Worm (Caenorhabditis elegans) whole organism, late embryonic: Measurements from ENCODE around the gene fbxa-82.
A peak's percentile ranks its signal among the peaks of the same experiment; 100 is the strongest.

Source experiments
- K02D7.2 ChIP-seq: sonication (generic microtip); optimal IDR thresholded peaks from 2 replicates; lab custom pipeline; 2017; ENCODE audit warnings: mild to moderate bottlenecking, missing genetic modification characterization, missing compliant biosample characterization
- K09A11.1 ChIP-seq: sonication (generic microtip); optimal IDR thresholded peaks from 2 replicates; lab custom pipeline; 2017; ENCODE audit warnings: antibody characterized with exemption, mild to moderate bottlenecking, missing genetic modification characterization, missing compliant biosample characterization; ENCODE audit not compliant: insufficient read depth
- Y22D7AL.16 ChIP-seq: sonication (generic microtip); optimal IDR thresholded peaks from 2 replicates; lab custom pipeline; 2016; ENCODE audit warnings: missing genetic modification characterization, missing compliant biosample characterization
- ceh-14 ChIP-seq: sonication (generic microtip); optimal IDR thresholded peaks from 2 replicates; lab custom pipeline; 2016; ENCODE audit warnings: missing genotype, missing genetic modification characterization, missing compliant biosample characterization
- ceh-19 ChIP-seq: fragments of 200-800 bp; sonication (Bioruptor generic); optimal IDR thresholded peaks from 2 replicates; lab custom pipeline; 2018; ENCODE audit warnings: mild to moderate bottlenecking, missing genetic modification characterization, missing compliant biosample characterization
- ceh-24 ChIP-seq: sonication (generic microtip); optimal IDR thresholded peaks from 2 replicates; lab custom pipeline; 2016; ENCODE audit warnings: mild to moderate bottlenecking, missing genetic modification characterization, missing compliant biosample characterization
- ceh-31 ChIP-seq: sonication (generic microtip); optimal IDR thresholded peaks from 2 replicates; lab custom pipeline; 2016; ENCODE audit warnings: missing genetic modification characterization, missing compliant biosample characterization
- ceh-34 ChIP-seq: sonication (generic microtip); optimal IDR thresholded peaks from 2 replicates; lab custom pipeline; 2016; ENCODE audit warnings: mild to moderate bottlenecking, missing genetic modification characterization, missing compliant biosample characterization
- ceh-45 ChIP-seq: fragments of 200-800 bp; sonication (Bioruptor generic); IDR thresholded peaks from 2 replicates; pipeline ENCODE4 v1.3.6; 2022; ENCODE audit warnings: missing genetic modification reagents, missing genetic modification characterization, missing compliant biosample characterization
- ceh-48 ChIP-seq: sonication (generic microtip); optimal IDR thresholded peaks from 2 replicates; lab custom pipeline; 2016; ENCODE audit warnings: missing genetic modification characterization, inconsistent platforms, missing compliant biosample characterization
- dmd-4 ChIP-seq: sonication (generic microtip); optimal IDR thresholded peaks from 2 replicates; lab custom pipeline; 2016; ENCODE audit warnings: borderline replicate concordance, missing genetic modification characterization, missing compliant biosample characterization
- dve-1 ChIP-seq: sonication (generic microtip); optimal IDR thresholded peaks from 2 replicates; lab custom pipeline; 2017; ENCODE audit warnings: antibody characterized with exemption, mild to moderate bottlenecking, missing genetic modification characterization, missing compliant biosample characterization
- ets-4 ChIP-seq: sonication (generic microtip); optimal IDR thresholded peaks from 2 replicates; lab custom pipeline; 2016; ENCODE audit warnings: missing genetic modification characterization, missing compliant biosample characterization
- eyg-1 ChIP-seq: sonication (generic microtip); optimal IDR thresholded peaks from 2 replicates; lab custom pipeline; 2016; ENCODE audit warnings: missing genotype, missing genetic modification characterization, missing compliant biosample characterization
- fax-1 ChIP-seq: sonication (generic microtip); optimal IDR thresholded peaks from 2 replicates; lab custom pipeline; 2016; ENCODE audit warnings: missing genotype, missing genetic modification characterization, missing compliant biosample characterization
- hlh-15 ChIP-seq: sonication (generic microtip); optimal IDR thresholded peaks from 2 replicates; lab custom pipeline; 2016; ENCODE audit warnings: missing genetic modification characterization, missing compliant biosample characterization
- hlh-30 ChIP-seq: sonication (generic microtip); optimal IDR thresholded peaks from 2 replicates; lab custom pipeline; 2017; ENCODE audit warnings: antibody characterized with exemption, missing genetic modification characterization, missing compliant biosample characterization; ENCODE audit not compliant: insufficient read depth
- hlh-6 ChIP-seq: sonication (generic microtip); optimal IDR thresholded peaks from 2 replicates; lab custom pipeline; 2016; ENCODE audit warnings: missing genotype, missing genetic modification characterization, missing compliant biosample characterization
- lin-11 ChIP-seq: fragments of 200-800 bp; sonication (Bioruptor generic); optimal IDR thresholded peaks from 2 replicates; lab custom pipeline; 2018; ENCODE audit warnings: mild to moderate bottlenecking, missing genetic modification characterization, missing compliant biosample characterization
- madf-2 ChIP-seq: sonication (generic microtip); optimal IDR thresholded peaks from 2 replicates; lab custom pipeline; 2017; ENCODE audit warnings: missing genetic modification characterization, missing compliant biosample characterization
- mec-3 ChIP-seq: sonication (generic microtip); optimal IDR thresholded peaks from 2 replicates; lab custom pipeline; 2016; ENCODE audit warnings: borderline replicate concordance, missing genetic modification characterization, missing compliant biosample characterization
- nhr-232 ChIP-seq: sonication (generic microtip); optimal IDR thresholded peaks from 2 replicates; lab custom pipeline; 2016; ENCODE audit warnings: missing genetic modification characterization, missing compliant biosample characterization
- pha-4 ChIP-seq: fragments of 150-350 bp; optimal IDR thresholded peaks from 2 replicates; lab custom pipeline; 2018; ENCODE audit warnings: missing biosample characterization, missing genetic modification reagents, missing genetic modification characterization
- pqm-1 ChIP-seq: sonication (generic microtip); optimal IDR thresholded peaks from 2 replicates; lab custom pipeline; 2016; ENCODE audit warnings: missing genetic modification characterization, missing compliant biosample characterization
- ref-2 ChIP-seq: sonication (generic microtip); optimal IDR thresholded peaks from 2 replicates; lab custom pipeline; 2016; ENCODE audit warnings: missing genetic modification characterization, missing compliant biosample characterization
- rnt-1 ChIP-seq: sonication (generic microtip); optimal IDR thresholded peaks from 2 replicates; lab custom pipeline; 2016; ENCODE audit warnings: missing genetic modification characterization, missing compliant biosample characterization
- sdc-2 ChIP-seq: sonication (generic microtip); optimal IDR thresholded peaks from 2 replicates; lab custom pipeline; 2016; ENCODE audit warnings: missing genotype, missing genetic modification characterization, missing compliant biosample characterization
- sox-2 ChIP-seq: fragments of 200-800 bp; sonication (Bioruptor generic); IDR thresholded peaks from 2 replicates; pipeline ENCODE4 v1.3.6; 2022; ENCODE audit warnings: missing genetic modification reagents, missing genetic modification characterization, missing compliant biosample characterization
- sox-4 ChIP-seq: sonication (generic microtip); optimal IDR thresholded peaks from 2 replicates; lab custom pipeline; 2017; ENCODE audit warnings: mild to moderate bottlenecking, missing genetic modification characterization, inconsistent platforms, missing compliant biosample characterization
- syd-9 ChIP-seq: sonication (generic microtip); optimal IDR thresholded peaks from 2 replicates; lab custom pipeline; 2016; ENCODE audit warnings: mild to moderate bottlenecking, missing genetic modification characterization, moderate library complexity, missing compliant biosample characterization
- tbx-2 ChIP-seq: sonication (generic microtip); optimal IDR thresholded peaks from 2 replicates; lab custom pipeline; 2016; ENCODE audit warnings: missing genetic modification characterization, missing compliant biosample characterization
- tbx-7 ChIP-seq: sonication (generic microtip); optimal IDR thresholded peaks from 2 replicates; lab custom pipeline; 2016; ENCODE audit warnings: missing genotype, missing genetic modification characterization, missing compliant biosample characterization
- unc-3 ChIP-seq, 2 experiments: fragments of 200-800 bp in 1 of 2; sonication (Bioruptor generic) in 1 of 2; sonication (generic microtip) in 1 of 2; conservative IDR thresholded peaks in 1 of 2; optimal IDR thresholded peaks in 1 of 2; 2 replicates each; pipeline versions ENCODE4 v1.3.6 to Lab custom; 2016 to 2022; ENCODE audit warnings: missing compliant biosample characterization in 2 of 2, missing genetic modification characterization in 2 of 2, missing genetic modification reagents in 1 of 2
- unc-42 ChIP-seq: sonication (generic microtip); optimal IDR thresholded peaks from 2 replicates; lab custom pipeline; 2016; ENCODE audit warnings: missing genotype, missing genetic modification characterization, missing compliant biosample characterization
- unc-55 ChIP-seq: sonication (generic microtip); optimal IDR thresholded peaks from 2 replicates; lab custom pipeline; 2017; ENCODE audit warnings: missing biosample characterization, missing genetic modification reagents, missing genetic modification characterization
- unc-86 ChIP-seq: sonication (generic microtip); optimal IDR thresholded peaks from 2 replicates; lab custom pipeline; 2016; ENCODE audit warnings: missing genetic modification characterization, missing compliant biosample characterization

fbxa-82 gene

ce11 chrV:15069435-15069985, 17.2 kb upstream of the fbxa-82 start:
- no peak for TF ChIP-seq rnt-1 (tag; lab: Kevin White, UChicago)
- peak; percentile 73 for TF ChIP-seq unc-42 (tag; lab: Kevin White, UChicago)
- TF ChIP-seq, all 69 proteins: peak for 1

- TF ChIP-seq hlh-30 (tag; lab: Kevin White, UChicago) (no peak), Y22D7AL.16 (tag; lab: Kevin White, UChicago) (no peak), pqm-1 (no peak), hlh-15 (tag; lab: Kevin White, UChicago) (no peak)
These were observed 16.0 kb upstream of the fbxa-82 start, which contains the start of gene dnj-3 for ce11 chrV:15068378-15068777. TSS of gene dnj-3 (plus strand) at chrV:15068678.

- no peak for TF ChIP-seq pha-4 (tag; lab: Kevin White, UChicago)
- TF ChIP-seq sox-4 (tag; lab: Kevin White, UChicago), result no peak
- no peak for TF ChIP-seq lin-11 (tag; lab: Kevin White, UChicago)
- no peak for TF ChIP-seq tbx-7 (tag; lab: Kevin White, UChicago)
- TF ChIP-seq fax-1 (tag; lab: Kevin White, UChicago), result no peak
- no peak for TF ChIP-seq ceh-48 (tag; lab: Kevin White, UChicago)
These were observed 14.8 kb upstream of the fbxa-82 start, which contains the start of gene C25D7.10 for ce11 chrV:15067165-15067564. TSS of gene C25D7.10 (plus strand) at chrV:15067465.

- TF ChIP-seq unc-86 (tag; lab: Kevin White, UChicago), result no peak
- TF ChIP-seq rnt-1 (tag; lab: Kevin White, UChicago), result no peak
- TF ChIP-seq K09A11.1 (tag; lab: Kevin White, UChicago), result no peak
These were observed 13.6 kb upstream of the fbxa-82 start, which contains the start of gene otub-1 for ce11 chrV:15065837-15066348. TSS of gene otub-1 (plus strand) at chrV:15066298.

ce11 chrV:15065068-15065744, 12.9 kb upstream of the fbxa-82 start, which contains the start of gene C25D7.9:
TSS of gene C25D7.9 (plus strand) at chrV:15065135.
- TF ChIP-seq dve-1 (tag; lab: Kevin White, UChicago) (no peak), hlh-6 (tag; lab: Kevin White, UChicago) (peak; percentile 16), madf-2 (tag; lab: Kevin White, UChicago) (no peak), unc-55 (GFP tag; lab: Kevin White, UChicago) (no peak), ceh-31 (tag; lab: Kevin White, UChicago) (peak; percentile 65), unc-42 (tag; lab: Kevin White, UChicago) (peak; percentile 47), ets-4 (tag; lab: Kevin White, UChicago) (peak; percentile 61), sdc-2 (tag; lab: Kevin White, UChicago) (peak; percentile 20), ceh-34 (tag; lab: Kevin White, UChicago) (peak; percentile 32), tbx-2 (peak; percentile 40), eyg-1 (tag; lab: Kevin White, UChicago) (no peak), ceh-19 (GFP tag; lab: Kevin White, UChicago) (peak; percentile 46), ref-2 (tag; lab: Kevin White, UChicago) (peak; percentile 22), rnt-1 (tag; lab: Kevin White, UChicago) (no peak), ceh-48 (tag; lab: Kevin White, UChicago) (peak; percentile 90)

ce11 chrV:15063987-15064386, 11.7 kb upstream of the fbxa-82 start, which contains the start of gene rap-2:
TSS of gene rap-2 (minus strand) at chrV:15064087.
- TF ChIP-seq dmd-4 (tag; lab: Kevin White, UChicago) (no peak), rnt-1 (tag; lab: Kevin White, UChicago) (no peak), pqm-1 (no peak), ceh-14 (tag; lab: Kevin White, UChicago) (no peak), mec-3 (tag; lab: Kevin White, UChicago) (no peak), K02D7.2 (tag; lab: Kevin White, UChicago) (no peak), ceh-24 (tag; lab: Kevin White, UChicago) (no peak), nhr-232 (tag; lab: Kevin White, UChicago) (no peak), ceh-19 (GFP tag; lab: Kevin White, UChicago) (no peak), syd-9 (tag; lab: Kevin White, UChicago) (no peak), unc-3 (GFP tag; conservative IDR thresholded peaks at IDR 0.05; lab: Robert Waterston, UW) (no peak), unc-3 (tag; optimal IDR thresholded peaks at IDR 0.05; lab: Kevin White, UChicago) (no peak), fax-1 (tag; lab: Kevin White, UChicago) (no peak), ceh-45 (no peak), sox-2 (GFP tag; lab: Robert Waterston, UW) (no peak)
